Worm (Caenorhabditis elegans) whole organism, late embryonic: ENCODE data around the gene R160.5.

Experiments used
- T23F11.4 ChIP-seq: fragments of 200-800 bp; sonication (Bioruptor generic); optimal IDR thresholded peaks from 2 replicates; lab custom pipeline; 2018; ENCODE audit warnings: mild to moderate bottlenecking, missing genetic modification characterization, missing compliant biosample characterization
- ceh-2 ChIP-seq: sonication (generic microtip); optimal IDR thresholded peaks from 2 replicates; lab custom pipeline; 2016; ENCODE audit warnings: missing genotype, missing genetic modification characterization, missing compliant biosample characterization
- ref-2 ChIP-seq: sonication (generic microtip); optimal IDR thresholded peaks from 2 replicates; lab custom pipeline; 2016; ENCODE audit warnings: missing genetic modification characterization, missing compliant biosample characterization
- sox-4 ChIP-seq: sonication (generic microtip); optimal IDR thresholded peaks from 2 replicates; lab custom pipeline; 2017; ENCODE audit warnings: mild to moderate bottlenecking, missing genetic modification characterization, inconsistent platforms, missing compliant biosample characterization
- unc-55 ChIP-seq: sonication (generic microtip); optimal IDR thresholded peaks from 2 replicates; lab custom pipeline; 2017; ENCODE audit warnings: missing biosample characterization, missing genetic modification reagents, missing genetic modification characterization

- TF ChIP-seq sox-4 = no peak
- TF ChIP-seq ref-2 = no peak
- TF ChIP-seq T23F11.4 (GFP tag; lab: Kevin White, UChicago) = no peak
- TF ChIP-seq unc-55 (GFP tag; lab: Kevin White, UChicago) = no peak
- no peak for TF ChIP-seq ceh-2 (tag; lab: Kevin White, UChicago)
These were observed 7.0 kb upstream of the R160.5 start, which contains the start of gene R160.12 for ce11 chrX:4377689-4378088.
